Worm (Caenorhabditis elegans): Measurements from ENCODE around the gene mrps-28.

mrps-28 gene

ce11 chrV:19669959-19670358 is 25.9 kb downstream of the mrps-28 start, which contains the start of gene Y43F8C.11:
Gene Y43F8C.11 (plus strand): TSS chrV:19670259.
- TF ChIP-seq egl-5 (tag; optimal IDR thresholded peaks at IDR 0.05): no peak

- TF ChIP-seq nhr-67 (tag; optimal IDR thresholded peaks at IDR 0.05): no peak
- TF ChIP-seq ztf-11 (tag; optimal IDR thresholded peaks at IDR 0.05): no peak
- no peak for TF ChIP-seq fkh-10 (GFP tag; optimal IDR thresholded peaks at IDR 0.05)
- no peak for TF ChIP-seq mdl-1 (tag; optimal IDR thresholded peaks at IDR 0.05)
- TF ChIP-seq ceh-82 (tag; optimal IDR thresholded peaks at IDR 0.05): no peak
- no peak for TF ChIP-seq ztf-4 (tag; optimal IDR thresholded peaks at IDR 0.05)
- TF ChIP-seq ceh-28 (tag; optimal IDR thresholded peaks at IDR 0.05): no peak
These were observed 26.8 kb downstream of the mrps-28 start for ce11 chrV:19670866-19671265.

- TF ChIP-seq skn-1 (tag; optimal IDR thresholded peaks at IDR 0.05) (no peak), ZK546.5 (tag; optimal IDR thresholded peaks at IDR 0.05) (no peak), ztf-4 (tag; optimal IDR thresholded peaks at IDR 0.05) (no peak), pqm-1 (tag; optimal IDR thresholded peaks at IDR 0.05) (no peak), fkh-10 (GFP tag; optimal IDR thresholded peaks at IDR 0.05) (no peak), nhr-67 (tag; optimal IDR thresholded peaks at IDR 0.05) (no peak), nhr-23 (tag; optimal IDR thresholded peaks at IDR 0.05) (no peak), nhr-11 (tag; optimal IDR thresholded peaks at IDR 0.05) (no peak), ama-1 (optimal IDR thresholded peaks at IDR 0.05) (no peak), pha-4 (tag; optimal IDR thresholded peaks at IDR 0.05) (no peak), nhr-43 (tag; optimal IDR thresholded peaks at IDR 0.05; ENCODE audit: poor library complexity, severe bottlenecking) (no peak), hmg-11 (tag; optimal IDR thresholded peaks at IDR 0.05) (no peak), unc-39 (tag; optimal IDR thresholded peaks at IDR 0.05) (no peak), aly-2 (tag; optimal IDR thresholded peaks at IDR 0.05) (no peak), nhr-25 (tag; optimal IDR thresholded peaks at IDR 0.05) (no peak), fkh-2 (tag; optimal IDR thresholded peaks at IDR 0.05) (no peak), elt-2 (tag; optimal IDR thresholded peaks at IDR 0.05) (no peak), ceh-82 (tag; optimal IDR thresholded peaks at IDR 0.05) (no peak)
These were observed 27.8 kb downstream of the mrps-28 start for ce11 chrV:19671816-19672215.

DNA sequence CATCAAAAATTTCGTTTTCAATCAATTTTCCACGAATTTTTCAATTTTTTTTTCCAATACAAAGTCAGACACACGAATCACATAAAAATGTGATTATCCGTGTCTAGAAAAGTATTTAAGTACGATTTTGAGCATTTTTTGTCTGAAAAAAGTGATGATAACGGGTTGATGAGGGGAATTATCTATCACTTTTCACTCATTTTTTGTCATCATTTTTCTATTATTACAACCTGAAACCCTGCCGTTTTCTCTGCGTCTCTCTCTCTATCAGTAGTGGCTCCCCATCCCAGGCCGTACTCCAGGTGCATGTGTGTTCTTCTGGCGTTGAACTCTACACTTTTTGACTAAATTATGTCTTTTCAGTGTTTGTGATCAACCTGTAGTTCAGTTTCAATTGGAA is 28.3 kb downstream of the mrps-28 start:
- TF ChIP-seq nhr-12 (tag; optimal IDR thresholded peaks at IDR 0.05): no peak
- TF ChIP-seq hmg-11 (tag; optimal IDR thresholded peaks at IDR 0.05): no peak
- TF ChIP-seq lsy-12 (tag; optimal IDR thresholded peaks at IDR 0.05): no peak
- TF ChIP-seq eor-1 (tag; optimal IDR thresholded peaks at IDR 0.05): no peak
- TF ChIP-seq nhr-28 (tag; optimal IDR thresholded peaks at IDR 0.05): no peak
- TF ChIP-seq egl-5 (tag; optimal IDR thresholded peaks at IDR 0.05): no peak
- TF ChIP-seq pqm-1 (tag; optimal IDR thresholded peaks at IDR 0.05): peak; percentile 55
- TF ChIP-seq nhr-76 (tag; optimal IDR thresholded peaks at IDR 0.05): no peak
- TF ChIP-seq skn-1 (tag; optimal IDR thresholded peaks at IDR 0.05): peak; percentile 95
- TF ChIP-seq elt-2 (tag; optimal IDR thresholded peaks at IDR 0.05): peak; percentile 95
- TF ChIP-seq elt-1 (tag; optimal IDR thresholded peaks at IDR 0.05): no peak
- TF ChIP-seq nhr-67 (tag; optimal IDR thresholded peaks at IDR 0.05): no peak
- no peak for TF ChIP-seq ceh-16 (tag; optimal IDR thresholded peaks at IDR 0.05)

- TF ChIP-seq skn-1 (tag; optimal IDR thresholded peaks at IDR 0.05): no peak
- TF ChIP-seq egl-27 (tag; optimal IDR thresholded peaks at IDR 0.05): no peak
- no peak for TF ChIP-seq nhr-76 (tag; optimal IDR thresholded peaks at IDR 0.05)
- TF ChIP-seq elt-2 (tag; optimal IDR thresholded peaks at IDR 0.05): peak; percentile 63
These were observed 29.4 kb downstream of the mrps-28 start for ce11 chrV:19673298-19673903.

DNA sequence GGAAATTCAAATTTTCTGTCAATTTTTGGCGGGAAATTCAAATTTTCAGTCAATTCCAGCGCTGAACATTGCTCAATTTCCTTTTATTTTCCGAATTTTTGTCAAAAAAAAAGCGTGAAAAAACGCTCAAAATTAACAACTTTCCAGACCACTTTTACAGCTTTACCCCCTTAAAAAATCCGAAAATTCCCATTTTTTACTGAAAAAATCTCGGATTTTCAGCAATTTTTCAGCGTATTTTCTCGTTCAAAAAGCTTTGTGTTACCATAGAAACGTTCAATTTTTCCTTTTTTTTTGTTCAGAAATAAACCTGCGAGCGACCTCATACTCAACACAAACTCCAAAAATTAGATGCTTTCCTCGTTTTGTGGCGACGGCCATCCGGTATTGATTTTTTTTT is 30.5 kb downstream of the mrps-28 start, which contains the start of gene mrp-7:
TSS of gene mrp-7 (plus strand) at position 301 of the 400 bp plus-strand sequence.
- no peak for TF ChIP-seq ceh-28 (tag; optimal IDR thresholded peaks at IDR 0.05)
- no peak for TF ChIP-seq elt-3 (tag; optimal IDR thresholded peaks at IDR 0.05)
- TF ChIP-seq nhr-43 (tag; optimal IDR thresholded peaks at IDR 0.05; ENCODE audit: poor library complexity, severe bottlenecking): no peak
- no peak for TF ChIP-seq lsy-12 (tag; optimal IDR thresholded peaks at IDR 0.05)

All from whole organism, L3 larva.